Worm (Caenorhabditis elegans) whole organism, L2 larva: Measurements from ENCODE around the gene F14E5.2.

Source experiments
- lin-13 ChIP-seq: fragments of 150-350 bp; optimal IDR thresholded peaks from 2 replicates; lab custom pipeline; 2014; ENCODE audit warnings: missing biosample characterization, missing genetic modification reagents, missing genetic modification characterization
- nhr-11 ChIP-seq: fragments of 150-350 bp; optimal IDR thresholded peaks from 2 replicates; lab custom pipeline; 2014; ENCODE audit warnings: missing biosample characterization, missing genetic modification characterization

- TF ChIP-seq lin-13 (no peak), nhr-11 (tag; lab: Kevin White, UChicago) (no peak)
Observed at ce11 chrII:8451425-8451824, 22.8 kb upstream of the F14E5.2 start.
